Worm (Caenorhabditis elegans) whole organism, young adult: Measurements from ENCODE around the gene ZK1248.5.

Source experiments
- B0261.1 ChIP-seq: sonication (generic microtip); optimal IDR thresholded peaks from 2 replicates; lab custom pipeline; 2016; ENCODE audit warnings: mild to moderate bottlenecking, missing genetic modification characterization, moderate library complexity, missing compliant biosample characterization
- F33H1.4 ChIP-seq: fragments of 200-800 bp; sonication (Bioruptor generic); IDR thresholded peaks from 2 replicates; pipeline ENCODE4 v1.3.6; 2022; ENCODE audit warnings: missing genetic modification reagents, missing genetic modification characterization, missing compliant biosample characterization
- F57A8.1 ChIP-seq: fragments of 200-800 bp; sonication (Bioruptor generic); optimal IDR thresholded peaks from 2 replicates; lab custom pipeline; 2018; ENCODE audit warnings: mild to moderate bottlenecking, missing genetic modification characterization, moderate library complexity, missing compliant biosample characterization
- F57C9.4 ChIP-seq: sonication (generic microtip); optimal IDR thresholded peaks from 2 replicates; lab custom pipeline; 2017; ENCODE audit warnings: mild to moderate bottlenecking, missing genetic modification characterization, missing compliant biosample characterization
- T07F8.4 ChIP-seq: sonication (generic microtip); optimal IDR thresholded peaks from 2 replicates; lab custom pipeline; 2016; ENCODE audit warnings: mild to moderate bottlenecking, missing genetic modification characterization, moderate library complexity, missing compliant biosample characterization
- T26A5.8 ChIP-seq: sonication (generic microtip); optimal IDR thresholded peaks from 2 replicates; lab custom pipeline; 2016; ENCODE audit warnings: missing genetic modification characterization, missing compliant biosample characterization
- Y53F4B.3 ChIP-seq: fragments of 200-800 bp; sonication (Bioruptor generic); IDR thresholded peaks from 2 replicates; pipeline ENCODE4 v1.3.6; 2022; ENCODE audit warnings: missing genetic modification reagents, missing genetic modification characterization, missing compliant biosample characterization
- Y53G8AR.9 ChIP-seq: fragments of 200-800 bp; sonication (Bioruptor generic); conservative IDR thresholded peaks from 2 replicates; pipeline ENCODE4 v1.3.6; 2022; ENCODE audit warnings: missing genetic modification reagents, missing genetic modification characterization, missing compliant biosample characterization
- Y56A3A.18 ChIP-seq: fragments of 200-800 bp; sonication (Bioruptor generic); IDR thresholded peaks from 2 replicates; pipeline ENCODE4 v1.3.6; 2022; ENCODE audit warnings: missing genetic modification reagents, missing genetic modification characterization, missing compliant biosample characterization
- Y79H2A.3 ChIP-seq: fragments of 200-800 bp; sonication (Bioruptor generic); conservative IDR thresholded peaks from 2 replicates; pipeline ENCODE4 v1.3.6; 2022; ENCODE audit warnings: missing genetic modification reagents, missing genetic modification characterization, missing compliant biosample characterization
- ZK185.1 ChIP-seq: sonication (generic microtip); optimal IDR thresholded peaks from 2 replicates; lab custom pipeline; 2016; ENCODE audit warnings: mild to moderate bottlenecking, missing genetic modification characterization, missing compliant biosample characterization; ENCODE audit not compliant: poor library complexity, severe bottlenecking
- athp-1 ChIP-seq: sonication (generic microtip); optimal IDR thresholded peaks from 2 replicates; lab custom pipeline; 2017; ENCODE audit warnings: mild to moderate bottlenecking, missing genetic modification characterization, missing compliant biosample characterization
- chd-7 ChIP-seq: sonication (generic microtip); optimal IDR thresholded peaks from 2 replicates; lab custom pipeline; 2016; ENCODE audit warnings: mild to moderate bottlenecking, missing genetic modification characterization, moderate library complexity, missing compliant biosample characterization
- die-1 ChIP-seq: sonication (generic microtip); optimal IDR thresholded peaks from 2 replicates; lab custom pipeline; 2016; ENCODE audit warnings: missing genotype, mild to moderate bottlenecking, missing genetic modification characterization, missing compliant biosample characterization
- efl-1 ChIP-seq: fragments of 150-350 bp; optimal IDR thresholded peaks from 2 replicates; lab custom pipeline; 2014; ENCODE audit warnings: missing biosample characterization, missing genetic modification reagents, missing genetic modification characterization
- egl-44 ChIP-seq: fragments of 200-800 bp; sonication (Bioruptor generic); IDR thresholded peaks from 2 replicates; pipeline ENCODE4 v1.3.6; 2022; ENCODE audit warnings: missing genetic modification reagents, missing genetic modification characterization, missing compliant biosample characterization
- egrh-3 ChIP-seq: fragments of 200-800 bp; sonication (Bioruptor generic); IDR thresholded peaks from 2 replicates; pipeline ENCODE4 v1.3.6; 2022; ENCODE audit warnings: missing genetic modification reagents, missing genetic modification characterization, missing compliant biosample characterization
- fkh-3 ChIP-seq: sonication (generic microtip); optimal IDR thresholded peaks from 2 replicates; lab custom pipeline; 2016; ENCODE audit warnings: mild to moderate bottlenecking, missing genetic modification characterization, missing compliant biosample characterization
- him-1 ChIP-seq: sonication (generic microtip); optimal IDR thresholded peaks from 2 replicates; lab custom pipeline; 2016; ENCODE audit warnings: missing genotype, missing genetic modification reagents, missing genetic modification characterization, missing compliant biosample characterization
- hrde-1 ChIP-seq: sonication (generic microtip); optimal IDR thresholded peaks from 2 replicates; lab custom pipeline; 2016; ENCODE audit warnings: missing genetic modification characterization, mild to moderate bottlenecking, missing compliant biosample characterization, moderate library complexity, missing genotype, missing genetic modification reagents, borderline replicate concordance
- hsf-1 ChIP-seq: fragments of 200-800 bp; sonication (Bioruptor generic); IDR thresholded peaks from 2 replicates; pipeline ENCODE4 v1.3.6; 2022; ENCODE audit warnings: missing genetic modification reagents, missing genetic modification characterization, missing compliant biosample characterization
- let-526 ChIP-seq: fragments of 200-800 bp; sonication (Bioruptor generic); IDR thresholded peaks from 2 replicates; pipeline ENCODE4 v1.3.6; 2022; ENCODE audit warnings: missing genetic modification reagents, missing genetic modification characterization, missing compliant biosample characterization
- let-607 ChIP-seq, 2 experiments: fragments of 200-800 bp in 1 of 2; sonication (Bioruptor generic) in 1 of 2; sonication (generic microtip) in 1 of 2; optimal IDR thresholded peaks; 2 replicates each; lab custom pipeline; 2016 to 2018; ENCODE audit warnings: mild to moderate bottlenecking in 2 of 2, missing compliant biosample characterization in 2 of 2, missing genetic modification characterization in 2 of 2, moderate library complexity in 2 of 2, missing genotype in 1 of 2
- lin-26 ChIP-seq: fragments of 200-800 bp; sonication (Bioruptor generic); IDR thresholded peaks from 2 replicates; pipeline ENCODE4 v1.3.6; 2022; ENCODE audit warnings: missing genetic modification reagents, missing genetic modification characterization, missing compliant biosample characterization
- lin-35 ChIP-seq, 3 experiments: fragments of 150-350 bp in 2 of 3; sonication (generic microtip) in 1 of 3; optimal IDR thresholded peaks; 2 replicates each; lab custom pipeline; 2014 to 2018; ENCODE audit warnings: missing biosample characterization in 3 of 3, missing genetic modification characterization in 3 of 3, missing genetic modification reagents in 3 of 3
- lin-40 ChIP-seq: sonication (generic microtip); optimal IDR thresholded peaks from 2 replicates; lab custom pipeline; 2016; ENCODE audit warnings: missing genetic modification characterization, mild to moderate bottlenecking, missing compliant biosample characterization, missing genotype, missing genetic modification reagents
- madf-3 ChIP-seq: fragments of 200-800 bp; sonication (Bioruptor generic); IDR thresholded peaks from 2 replicates; pipeline ENCODE4 v1.3.6; 2022; ENCODE audit warnings: missing genetic modification reagents, missing genetic modification characterization, missing compliant biosample characterization
- madf-6 ChIP-seq: fragments of 200-800 bp; sonication (Bioruptor generic); IDR thresholded peaks from 2 replicates; pipeline ENCODE4 v1.3.6; 2022; ENCODE audit warnings: missing genetic modification reagents, missing genetic modification characterization, missing compliant biosample characterization
- nhr-90 ChIP-seq: sonication (generic microtip); optimal IDR thresholded peaks from 2 replicates; lab custom pipeline; 2016; ENCODE audit warnings: missing genotype, mild to moderate bottlenecking, missing genetic modification characterization, missing compliant biosample characterization
- pbrm-1 ChIP-seq: fragments of 200-800 bp; sonication (Bioruptor generic); IDR thresholded peaks from 2 replicates; pipeline ENCODE4 v1.3.6; 2022; ENCODE audit warnings: missing genetic modification reagents, missing genetic modification characterization, missing compliant biosample characterization
- rcor-1 ChIP-seq: fragments of 200-800 bp; sonication (Bioruptor generic); IDR thresholded peaks from 2 replicates; pipeline ENCODE4 v1.3.6; 2022; ENCODE audit warnings: missing genetic modification reagents, missing genetic modification characterization, missing compliant biosample characterization
- rec-8 ChIP-seq, 2 experiments: sonication (generic microtip); optimal IDR thresholded peaks; 2 replicates each; lab custom pipeline; 2016; ENCODE audit warnings: mild to moderate bottlenecking in 2 of 2, missing genetic modification characterization in 2 of 2, missing genetic modification reagents in 2 of 2, missing genotype in 2 of 2, missing biosample characterization in 1 of 2, missing compliant biosample characterization in 1 of 2, moderate library complexity in 1 of 2
- rpc-1 ChIP-seq, 2 experiments: fragments of 150-350 bp in 1 of 2; sonication (generic microtip) in 1 of 2; optimal IDR thresholded peaks; 2 replicates each; lab custom pipeline; 2014 to 2018; ENCODE audit warnings: missing biosample characterization in 1 of 2, missing genetic modification characterization in 1 of 2, missing genetic modification reagents in 1 of 2, missing genotype in 1 of 2
- snpc-1.3 ChIP-seq: sonication (generic microtip); optimal IDR thresholded peaks from 2 replicates; lab custom pipeline; 2017; ENCODE audit warnings: missing genetic modification characterization, mild to moderate bottlenecking, missing compliant biosample characterization, antibody characterized with exemption, moderate library complexity, missing genotype, missing genetic modification reagents; ENCODE audit not compliant: insufficient read depth
- snpc-3.4 ChIP-seq: sonication (generic microtip); optimal IDR thresholded peaks from 2 replicates; lab custom pipeline; 2017; ENCODE audit warnings: missing genetic modification characterization, mild to moderate bottlenecking, missing compliant biosample characterization, antibody characterized with exemption, moderate library complexity, missing genotype, missing genetic modification reagents
- snpc-4 ChIP-seq, 5 experiments: fragments of 150-350 bp in 1 of 5; sonication (generic microtip) in 4 of 5; optimal IDR thresholded peaks; 2 replicates each; lab custom pipeline; 2014 to 2018; ENCODE audit warnings: missing genetic modification characterization in 5 of 5, missing biosample characterization in 3 of 5, antibody characterized with exemption in 2 of 5, mild to moderate bottlenecking in 2 of 5, missing compliant biosample characterization in 2 of 5, missing genotype in 2 of 5, moderate library complexity in 2 of 5, missing genetic modification reagents in 1 of 5
- somi-1 ChIP-seq: fragments of 200-800 bp; sonication (Bioruptor generic); optimal IDR thresholded peaks from 2 replicates; lab custom pipeline; 2018; ENCODE audit warnings: mild to moderate bottlenecking, missing genetic modification characterization, missing compliant biosample characterization
- tbx-9 ChIP-seq: sonication (generic microtip); optimal IDR thresholded peaks from 2 replicates; lab custom pipeline; 2016; ENCODE audit warnings: borderline replicate concordance, missing genetic modification characterization, inconsistent platforms, missing compliant biosample characterization
- tlf-1 ChIP-seq: fragments of 200-800 bp; sonication (Bioruptor generic); optimal IDR thresholded peaks from 2 replicates; lab custom pipeline; 2018; ENCODE audit warnings: mild to moderate bottlenecking, missing genetic modification characterization, missing compliant biosample characterization
- unc-130 ChIP-seq: sonication (generic microtip); optimal IDR thresholded peaks from 2 replicates; lab custom pipeline; 2016; ENCODE audit warnings: missing genetic modification reagents, missing genetic modification characterization, missing compliant biosample characterization
- xnd-1 ChIP-seq: sonication (generic microtip); optimal IDR thresholded peaks from 2 replicates; lab custom pipeline; 2016; ENCODE audit warnings: missing genotype, missing genetic modification reagents, missing genetic modification characterization, missing compliant biosample characterization
- ztf-18 ChIP-seq: sonication (generic microtip); optimal IDR thresholded peaks from 2 replicates; lab custom pipeline; 2016; ENCODE audit warnings: missing genotype, mild to moderate bottlenecking, missing genetic modification characterization, missing compliant biosample characterization
- ztf-28 ChIP-seq: fragments of 200-800 bp; sonication (Bioruptor generic); IDR thresholded peaks from 2 replicates; pipeline ENCODE4 v1.3.6; 2022; ENCODE audit warnings: missing genetic modification reagents, missing genetic modification characterization, missing compliant biosample characterization
- ztf-6 ChIP-seq: fragments of 200-800 bp; sonication (Bioruptor generic); IDR thresholded peaks from 2 replicates; pipeline ENCODE4 v1.3.6; 2022; ENCODE audit warnings: missing genetic modification reagents, missing genetic modification characterization, missing compliant biosample characterization

The ZK1248.5 gene

DNA sequence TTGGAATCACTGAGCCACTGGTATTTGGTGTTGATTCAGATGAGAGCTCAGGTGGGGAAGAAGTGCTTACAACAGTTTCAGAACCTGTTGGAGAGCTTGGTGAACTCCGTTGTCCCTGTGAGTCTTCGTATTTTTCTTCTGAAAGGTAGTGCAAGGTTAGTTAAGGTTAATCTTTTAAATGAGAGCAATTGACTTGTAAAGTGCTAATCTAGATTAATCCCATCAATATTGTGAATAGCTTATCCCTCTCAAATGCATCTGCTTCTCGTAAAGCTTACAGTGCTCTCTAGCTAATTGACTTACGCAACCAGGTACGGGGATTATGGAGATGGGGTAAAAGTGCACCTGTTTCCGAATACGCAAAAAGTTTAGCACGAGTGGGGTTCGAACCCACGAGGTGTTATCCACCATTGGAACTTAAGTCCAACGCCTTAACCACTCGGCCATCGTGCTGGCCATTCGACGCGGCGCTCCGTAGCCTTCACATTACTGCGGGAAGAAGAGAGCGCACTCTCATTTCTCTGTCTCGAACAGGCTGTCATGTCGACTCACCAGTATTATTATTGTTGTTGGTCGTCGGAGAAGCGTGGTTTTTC, 37.7 kb upstream of the ZK1248.5 start:
- no peak for TF ChIP-seq F57C9.4 (tag; lab: Kevin White, UChicago)
- TF ChIP-seq Y53F4B.3 (GFP tag; lab: Robert Waterston, UW) = peak; percentile 56; the same call in 1 of the 2 replicates
- TF ChIP-seq hrde-1 (tag; lab: Kevin White, UChicago) = no peak
- TF ChIP-seq ztf-28 (GFP tag; lab: Robert Waterston, UW) = 0 out of 2 replicates have a peak, but pooled peaks have one; percentile 50
- peak; percentile 55; the same call in 1 of the 2 replicates for TF ChIP-seq Y56A3A.18 (GFP tag; lab: Robert Waterston, UW)
- TF ChIP-seq let-607 (tag; optimal IDR thresholded peaks at IDR 0.05; lab: Kevin White, UChicago) = no peak
- peak; percentile 16 to 63 for TF ChIP-seq rec-8 (tag; optimal IDR thresholded peaks at IDR 0.05; lab: Kevin White, UChicago)
- TF ChIP-seq tbx-9 = no peak
- no peak for TF ChIP-seq unc-130
- no peak for TF ChIP-seq T26A5.8 (tag; lab: Kevin White, UChicago)
- no peak for TF ChIP-seq snpc-4 (GFP tag; optimal IDR thresholded peaks at IDR 0.05; lab: Kevin White, UChicago)
- TF ChIP-seq snpc-4 (tag; optimal IDR thresholded peaks at IDR 0.05; lab: Kevin White, UChicago) = peak in 3 of 4 experiments; percentile 0 to 70 (median 62)
- TF ChIP-seq T07F8.4 (tag; lab: Kevin White, UChicago) = peak; percentile 37
- peak; percentile 90 for TF ChIP-seq B0261.1 (tag; lab: Kevin White, UChicago)
- peak; percentile 52 for TF ChIP-seq chd-7
- TF ChIP-seq ztf-6 (GFP tag; lab: Robert Waterston, UW) = peak; percentile 73; the same call in 1 of the 2 replicates
- peak; percentile 64 for TF ChIP-seq rcor-1 (GFP tag; lab: Robert Waterston, UW)
- TF ChIP-seq pbrm-1 (GFP tag; lab: Robert Waterston, UW) = 0 out of 2 replicates have a peak, but pooled peaks have one; percentile 40
- peak; percentile 26 for TF ChIP-seq lin-40 (tag; lab: Kevin White, UChicago)
- TF ChIP-seq ZK185.1 (tag; lab: Kevin White, UChicago) = peak; percentile 31
- TF ChIP-seq somi-1 (GFP tag; lab: Kevin White, UChicago) = peak; percentile 57
- TF ChIP-seq athp-1 (tag; lab: Kevin White, UChicago) = no peak
- TF ChIP-seq snpc-3.4 (tag; lab: Kevin White, UChicago) = no peak
- TF ChIP-seq hsf-1 (GFP tag; lab: Robert Waterston, UW) = no peak
- TF ChIP-seq xnd-1 (tag; lab: Kevin White, UChicago) = no peak
- TF ChIP-seq tlf-1 (GFP tag; lab: Kevin White, UChicago) = peak; percentile 7
- 0 out of 2 replicates have a peak, but pooled peaks have one; percentile 57 for TF ChIP-seq Y53G8AR.9 (GFP tag; lab: Robert Waterston, UW)
- TF ChIP-seq F33H1.4 (GFP tag; lab: Robert Waterston, UW) = 0 out of 2 replicates have a peak, but pooled peaks have one; percentile 13
- TF ChIP-seq die-1 (tag; lab: Kevin White, UChicago) = peak; percentile 66
- TF ChIP-seq efl-1 (GFP tag; lab: Kevin White, UChicago) = no peak
- TF ChIP-seq nhr-90 (tag; lab: Kevin White, UChicago) = peak; percentile 58
- TF ChIP-seq madf-6 (GFP tag; lab: Robert Waterston, UW) = peak; percentile 57
- TF ChIP-seq ztf-18 (tag; lab: Kevin White, UChicago) = peak; percentile 58
- peak; percentile 33; the same call in 1 of the 2 replicates for TF ChIP-seq egrh-3 (GFP tag; lab: Robert Waterston, UW)
- TF ChIP-seq fkh-3 = peak; percentile 10
- peak; percentile 47; the same call in 1 of the 2 replicates for TF ChIP-seq Y79H2A.3 (GFP tag; lab: Robert Waterston, UW)
- TF ChIP-seq madf-3 (GFP tag; lab: Robert Waterston, UW) = 0 out of 2 replicates have a peak, but pooled peaks have one; percentile 55
- peak; percentile 80 for TF ChIP-seq him-1 (tag; lab: Kevin White, UChicago)
- TF ChIP-seq let-526 (GFP tag; lab: Robert Waterston, UW) = peak; percentile 68; the same call in 1 of the 2 replicates
- TF ChIP-seq lin-26 = peak; percentile 86
- peak; percentile 20 for TF ChIP-seq snpc-1.3
- TF ChIP-seq rpc-1 (optimal IDR thresholded peaks at IDR 0.05; lab: Kevin White, UChicago) = peak; percentile 64
- peak; percentile 81 for TF ChIP-seq rpc-1 (tag; optimal IDR thresholded peaks at IDR 0.05; lab: Kevin White, UChicago)
- TF ChIP-seq lin-35 (GFP tag; optimal IDR thresholded peaks at IDR 0.05; lab: Kevin White, UChicago) = no peak
- no peak for TF ChIP-seq F57A8.1
- TF ChIP-seq egl-44 (GFP tag; lab: Robert Waterston, UW) = 0 out of 2 replicates have a peak, but pooled peaks have one; percentile 40
